Fruit fly (Drosophila melanogaster) ovary, adult (tissue): ENCODE measurements around the gene mRpS35.

ENCODE experiments used
- CG17801 ChIP-seq: fragments of 200-800 bp; optimal IDR thresholded peaks from 2 replicates; lab custom pipeline; 2019; ENCODE audit warnings: missing biosample characterization, mild to moderate bottlenecking, missing genetic modification characterization, moderate library complexity; ENCODE audit not compliant: partially characterized antibody

The mRpS35 gene

DNA sequence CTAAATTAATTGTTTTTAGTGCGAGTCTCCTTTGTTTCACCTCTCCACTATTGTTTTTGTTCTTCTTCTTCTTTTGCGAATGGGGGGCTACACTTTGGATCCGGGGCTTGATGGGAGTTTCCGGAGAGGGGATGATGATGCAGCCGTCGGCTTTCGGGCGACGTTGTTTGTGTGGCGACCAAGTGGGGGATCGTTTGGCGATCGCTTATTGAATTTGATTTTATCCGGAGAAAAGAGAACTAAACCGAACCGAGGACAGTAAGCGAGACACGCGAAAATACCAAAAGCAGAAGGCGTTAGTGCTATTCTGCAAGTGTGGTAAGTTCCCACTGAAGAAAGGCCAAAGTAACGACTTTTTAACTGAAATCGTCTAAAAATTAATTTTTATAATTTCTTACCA lies 8.7 kb upstream of the mRpS35 start, which contains the start of gene AhcyL1:
AhcyL1 (minus strand) TSS at position 281 of the 400 bp plus-strand sequence.
- peak; percentile 65 for TF ChIP-seq CG17801 (GFP tag; lab: Kevin White, UChicago)

DNA sequence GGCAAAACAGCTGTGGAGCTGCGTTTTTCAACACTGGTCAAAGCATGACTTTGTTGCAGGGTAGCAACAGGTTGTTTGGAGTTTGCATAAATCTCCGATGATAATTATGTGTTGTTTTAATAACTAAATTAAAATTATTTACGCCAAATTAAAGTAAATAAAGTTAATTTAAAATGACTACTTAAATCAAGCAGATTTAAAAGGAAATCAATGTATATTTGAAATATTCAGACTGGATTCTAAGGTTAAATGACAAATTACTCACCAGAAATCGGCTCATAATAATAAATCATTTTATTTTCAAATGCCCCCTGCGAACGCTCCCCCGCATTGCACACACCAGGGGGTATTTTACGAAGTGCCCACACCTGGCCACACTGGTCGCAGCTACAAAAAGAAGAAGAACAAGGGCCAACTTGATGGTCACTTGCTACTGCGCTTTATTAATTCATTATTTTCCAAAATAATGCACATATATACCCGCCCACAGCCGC lies 6.7 kb upstream of the mRpS35 start, which contains the start of the genes CG12093 and Atg2:
CG12093 (minus strand) TSS at position 40 of the 494 bp plus-strand sequence.
Atg2 (plus strand) TSS at position 371 of the 494 bp plus-strand sequence.
- TF ChIP-seq CG17801 (GFP tag; lab: Kevin White, UChicago), result peak; percentile 92

DNA sequence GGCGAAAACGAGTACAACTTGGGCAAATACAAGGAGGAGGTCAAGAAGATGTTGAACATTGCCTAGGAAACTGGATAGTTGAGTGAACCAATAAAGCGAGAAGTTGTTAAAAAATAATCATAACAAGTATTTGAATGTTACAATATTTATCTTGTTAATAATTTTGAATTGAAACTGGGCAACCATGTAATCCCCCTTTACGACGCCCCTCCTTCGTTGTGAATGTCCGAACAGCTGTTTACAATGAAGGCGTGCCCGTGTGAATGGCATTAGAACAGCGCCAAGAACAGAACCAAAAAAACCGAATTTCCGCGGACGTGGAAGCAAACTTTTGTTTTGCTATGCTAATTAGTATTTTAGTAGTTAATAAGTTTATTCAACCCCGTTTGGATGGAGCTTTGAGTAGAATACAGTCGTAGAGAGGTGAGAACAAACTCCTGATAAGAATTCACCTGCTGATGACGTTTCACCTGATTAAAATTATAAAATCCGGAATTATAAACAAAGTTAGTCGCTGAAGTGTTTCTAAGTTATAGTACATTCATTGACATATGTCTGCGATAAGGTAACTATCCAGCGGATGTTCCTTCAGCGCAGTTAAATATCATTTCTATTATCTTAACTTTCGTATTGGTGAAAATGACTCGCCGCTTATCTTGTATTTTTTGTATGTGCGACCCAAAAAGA lies 1.4 kb downstream of the mRpS35 start, which contains the start of gene Pgant6:
Pgant6 (plus strand) TSS at position 265 of the 687 bp plus-strand sequence.
- no peak for TF ChIP-seq CG17801 (GFP tag; lab: Kevin White, UChicago)

DNA sequence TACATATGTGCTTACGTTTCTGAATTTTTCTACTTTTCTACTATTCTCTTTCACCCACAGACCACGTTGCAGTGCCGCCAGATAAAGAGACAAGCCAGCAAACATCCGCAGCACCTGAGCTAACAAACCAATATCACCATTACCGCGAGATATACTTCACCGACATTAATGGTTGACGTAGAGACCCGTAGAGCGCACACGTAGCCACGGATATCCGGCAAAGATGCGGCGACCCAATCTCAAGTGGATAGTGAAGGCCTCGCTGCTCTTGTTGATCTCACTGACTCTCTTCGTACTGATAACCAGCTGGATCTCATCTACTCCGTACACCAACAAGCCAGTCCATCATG lies 2.0 kb downstream of the mRpS35 start:
- no peak for TF ChIP-seq CG17801 (GFP tag; lab: Kevin White, UChicago)

DNA sequence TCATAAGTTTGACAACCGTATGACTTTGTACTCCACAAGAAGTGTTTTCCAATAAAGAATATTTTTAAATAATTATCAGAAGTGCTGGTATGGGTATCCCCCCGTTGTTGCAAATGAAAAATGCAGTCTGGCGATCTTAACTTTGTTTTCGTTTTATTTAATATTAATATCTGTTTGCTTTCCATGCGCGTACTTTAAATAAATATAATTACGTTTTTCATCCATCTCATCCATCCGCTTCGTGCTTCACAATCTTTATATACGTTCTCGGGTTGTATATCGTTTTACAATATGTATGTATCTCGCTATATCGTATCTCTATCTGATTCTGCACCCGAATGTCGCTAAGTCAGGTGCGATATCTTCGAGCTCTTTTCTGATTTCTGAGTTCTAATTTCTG lies 5.2 kb downstream of the mRpS35 start:
- no peak for TF ChIP-seq CG17801 (GFP tag; lab: Kevin White, UChicago)

DNA sequence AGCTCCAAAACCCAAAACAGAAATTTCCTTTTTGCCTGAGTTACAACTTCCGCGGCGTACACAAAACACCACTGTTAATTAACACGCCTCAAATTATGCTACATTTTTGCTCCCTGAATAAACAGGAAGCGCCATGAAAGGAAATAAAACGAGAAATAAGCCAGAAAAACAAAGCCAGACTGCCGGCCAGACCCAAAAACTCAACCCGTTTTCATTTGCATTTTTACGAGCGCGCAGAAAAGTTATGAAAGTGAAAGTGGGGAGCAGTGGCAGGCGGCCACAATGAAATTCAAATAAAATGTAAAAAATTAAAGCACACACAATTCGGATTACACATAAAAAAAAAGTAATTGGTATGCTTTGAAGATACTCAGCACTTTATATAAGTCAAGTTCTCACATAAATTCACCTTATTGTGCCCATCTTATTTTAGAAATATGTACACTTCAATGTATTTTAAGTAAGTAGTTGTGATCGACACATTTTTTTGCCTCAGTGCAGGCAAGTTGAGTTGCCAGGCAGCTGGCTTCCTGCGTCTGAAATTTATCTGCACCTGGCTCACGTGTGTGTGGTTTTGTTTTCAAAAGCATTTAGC lies 14.8 kb downstream of the mRpS35 start:
- no peak for TF ChIP-seq CG17801 (GFP tag; lab: Kevin White, UChicago)

DNA sequence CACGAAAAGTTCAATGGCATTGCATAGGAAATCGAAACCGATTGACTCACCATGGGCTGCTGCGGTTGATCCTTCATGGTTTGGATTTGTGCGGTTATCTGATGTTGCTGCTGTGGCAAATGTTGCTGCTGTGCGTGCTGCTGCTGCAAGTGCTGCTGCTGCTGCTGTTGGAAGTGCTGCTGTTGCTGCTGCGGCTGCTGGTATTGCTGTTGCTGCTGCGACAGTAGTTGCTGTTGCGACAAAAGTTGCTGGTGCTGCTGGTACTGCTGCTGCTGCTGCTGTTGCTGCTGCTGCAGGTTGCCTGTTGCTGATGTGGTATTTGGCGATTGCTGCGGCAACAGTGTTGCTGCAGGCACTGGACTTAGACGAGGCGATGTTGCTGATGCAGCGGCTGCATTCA lies 15.5 kb downstream of the mRpS35 start:
- TF ChIP-seq CG17801 (GFP tag; lab: Kevin White, UChicago), result no peak

DNA sequence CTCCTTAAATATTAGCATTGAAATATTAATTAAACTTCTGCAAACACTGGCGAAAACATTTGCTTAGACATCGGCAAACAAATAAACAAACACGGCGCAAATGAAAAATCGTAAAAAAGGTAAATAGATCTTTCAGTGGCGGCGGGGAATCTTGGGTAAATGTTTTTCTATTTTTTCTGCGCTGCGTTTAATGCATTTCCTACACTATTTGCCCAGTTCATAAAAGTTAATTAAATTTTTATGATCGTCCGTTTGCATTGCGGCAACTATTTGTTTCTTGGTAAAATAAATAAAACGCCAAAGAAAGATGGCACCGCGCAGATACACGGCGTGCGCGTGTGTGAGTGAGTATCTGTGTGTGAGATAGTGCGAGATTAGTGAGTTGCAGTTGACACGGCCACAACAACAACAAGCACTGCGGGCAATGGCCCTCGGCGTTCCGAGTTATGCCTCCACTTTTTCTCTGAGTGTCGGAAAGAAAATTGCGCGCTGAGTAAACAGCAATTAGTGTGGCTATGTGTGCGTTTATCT lies 17.8 kb downstream of the mRpS35 start:
- peak; percentile 11 for TF ChIP-seq CG17801 (GFP tag; lab: Kevin White, UChicago)

DNA sequence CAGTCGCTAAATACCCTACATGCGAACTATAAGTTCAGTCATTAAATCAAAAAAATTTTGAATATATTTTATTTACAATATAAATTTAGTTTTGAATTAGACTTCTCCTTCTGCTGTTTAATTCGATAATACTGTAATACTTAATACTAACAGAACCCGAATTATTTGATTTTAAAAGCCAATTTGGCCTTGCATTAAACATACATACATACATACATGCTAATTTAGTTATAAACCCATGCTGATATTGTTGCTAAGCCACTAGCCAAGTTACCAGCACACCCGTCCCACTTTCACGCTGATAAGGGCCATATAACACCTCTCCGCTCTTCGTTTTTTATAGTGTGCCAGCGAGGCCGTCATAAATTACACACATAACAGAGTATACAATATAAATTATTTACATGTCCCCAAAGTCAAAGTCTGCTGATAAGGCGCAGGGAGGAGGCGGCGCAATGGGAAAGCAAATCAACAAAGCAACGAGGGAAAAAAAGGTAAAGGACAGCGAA lies 18.5 kb downstream of the mRpS35 start:
- peak; percentile 56 for TF ChIP-seq CG17801 (GFP tag; lab: Kevin White, UChicago)

DNA sequence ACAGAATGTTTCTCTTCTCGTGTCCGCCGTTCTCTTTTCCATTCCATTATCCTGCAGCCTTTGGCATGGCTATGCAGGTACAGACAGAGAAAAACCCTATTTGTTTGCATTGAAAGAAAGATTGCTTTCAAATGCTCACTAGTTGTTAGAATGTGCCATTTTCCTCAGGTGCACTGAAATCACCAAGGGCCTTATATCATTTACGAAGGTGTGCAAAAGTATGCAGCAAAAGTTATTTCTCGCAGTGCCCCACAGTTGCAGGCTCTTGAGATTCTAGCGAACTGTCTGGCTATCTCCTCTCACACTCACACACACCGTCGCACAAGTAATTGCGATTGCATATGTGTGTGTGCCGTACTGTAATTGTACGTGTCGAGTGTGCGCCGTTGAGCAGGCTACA lies 19.6 kb downstream of the mRpS35 start:
- no peak for TF ChIP-seq CG17801 (GFP tag; lab: Kevin White, UChicago)

DNA sequence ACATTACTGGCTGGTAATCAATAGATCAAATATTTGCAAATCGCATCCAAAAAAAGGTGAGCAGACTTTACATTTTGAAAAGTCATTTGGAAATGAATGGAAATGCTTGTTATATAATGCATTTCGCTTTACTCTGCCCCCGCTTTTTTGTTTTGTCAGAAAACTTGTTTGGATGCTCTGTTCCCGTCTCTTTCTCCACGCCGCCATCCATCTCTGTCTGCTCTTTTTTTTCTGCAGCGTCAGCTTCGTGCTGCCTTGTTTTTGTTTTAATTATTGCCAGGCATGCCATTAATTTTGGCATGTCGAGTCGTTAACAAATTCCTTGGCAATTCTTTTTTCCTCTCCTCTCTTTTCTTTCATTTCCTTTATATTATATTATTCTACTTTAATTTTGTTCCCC lies 20.7 kb downstream of the mRpS35 start:
- TF ChIP-seq CG17801 (GFP tag; lab: Kevin White, UChicago), result no peak

DNA sequence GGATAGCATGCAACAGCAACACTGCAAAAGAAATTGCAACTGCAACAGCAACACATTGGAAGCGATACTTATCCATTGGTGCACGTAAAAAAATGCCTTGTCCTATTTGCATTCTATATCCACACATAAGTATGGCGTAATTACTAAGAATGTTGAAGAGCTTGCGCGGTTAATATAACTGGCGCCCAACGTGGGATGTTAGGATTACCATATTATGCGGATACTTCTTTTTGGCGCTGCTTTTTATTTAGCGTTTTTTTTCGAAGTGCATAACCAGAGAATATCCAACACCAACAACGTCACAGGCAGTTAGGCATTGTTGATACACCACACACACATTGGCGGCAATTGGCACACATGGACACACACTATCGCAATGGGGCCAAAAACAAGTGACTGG lies 21.4 kb downstream of the mRpS35 start:
- TF ChIP-seq CG17801 (GFP tag; lab: Kevin White, UChicago), result no peak

DNA sequence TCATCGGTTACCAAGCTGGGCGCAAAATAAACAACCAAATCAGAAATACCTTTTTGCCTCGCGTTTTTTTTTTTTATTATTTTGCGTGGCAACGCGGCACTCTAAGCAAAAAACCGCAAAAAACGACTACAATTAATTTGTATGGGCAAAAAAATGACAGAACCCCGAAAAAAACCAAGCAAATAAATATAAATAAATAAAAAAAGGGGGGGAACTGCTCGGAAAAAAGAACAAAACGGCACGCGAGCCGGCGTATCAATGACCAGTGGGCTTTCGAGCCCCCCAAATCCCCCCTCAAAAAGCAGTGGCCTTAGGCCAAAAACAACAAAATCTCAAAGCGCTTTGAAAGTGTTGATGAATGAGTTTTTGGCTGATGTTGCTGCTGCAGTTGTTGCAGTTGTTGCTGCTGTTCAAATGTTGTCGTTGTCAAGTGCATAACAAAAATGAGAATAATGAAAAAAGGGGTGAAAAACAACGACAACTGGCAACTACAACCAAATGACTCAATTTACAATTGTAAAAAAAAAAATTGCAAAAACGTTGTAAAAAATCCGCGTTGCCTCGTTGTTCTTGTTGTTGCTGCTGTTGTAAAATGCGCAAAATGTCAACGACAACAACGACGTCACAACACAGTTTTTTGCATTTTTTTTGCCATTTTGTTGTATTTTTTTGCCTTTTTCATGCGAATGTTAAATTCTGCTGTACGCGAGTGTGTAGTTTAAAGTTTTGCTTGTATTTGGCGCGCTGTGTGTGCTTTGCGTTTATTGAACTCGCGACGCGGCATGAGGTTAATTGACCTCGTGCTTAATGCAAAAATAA lies 24.6 kb downstream of the mRpS35 start:
- peak; percentile 98 for TF ChIP-seq CG17801 (GFP tag; lab: Kevin White, UChicago)

DNA sequence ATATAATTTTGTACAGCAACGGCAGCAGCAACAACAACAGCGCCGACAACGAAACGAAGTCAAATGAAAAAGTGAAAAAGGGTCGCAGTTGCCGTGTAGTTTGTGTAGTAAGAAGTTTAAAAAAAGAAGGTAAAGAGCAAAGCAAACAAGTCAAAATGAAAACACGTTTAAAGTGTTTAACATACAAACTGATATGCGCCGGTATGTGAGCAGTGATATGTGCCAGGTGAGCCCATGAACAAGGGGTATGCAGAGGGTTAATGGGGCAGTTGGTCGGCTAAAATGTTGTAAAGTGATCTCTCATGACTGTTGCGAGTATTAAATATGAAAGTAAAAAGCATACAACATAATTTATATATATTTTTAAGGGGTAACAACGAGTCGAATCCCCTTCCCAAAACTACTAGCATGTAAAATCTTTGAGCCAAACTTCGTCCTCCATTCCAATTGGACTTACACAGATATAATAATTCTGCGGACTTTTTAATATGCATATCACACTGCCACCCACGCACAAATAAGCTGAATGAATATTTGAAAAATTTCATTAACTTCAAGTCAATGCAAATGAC lies 25.3 kb downstream of the mRpS35 start:
- no peak for TF ChIP-seq CG17801 (GFP tag; lab: Kevin White, UChicago)
